Worm (Caenorhabditis elegans) whole organism, mixed stage, embryonic: ENCODE results near the gene pitp-1.

Experiments used
- M03D4.4 ChIP-seq: sonication (generic microtip); optimal IDR thresholded peaks from 2 replicates; lab custom pipeline; 2017; ENCODE audit warnings: mild to moderate bottlenecking, missing genetic modification characterization, missing compliant biosample characterization
- ceh-39 ChIP-seq: fragments of 150-350 bp; optimal IDR thresholded peaks from 2 replicates; lab custom pipeline; 2014; ENCODE audit warnings: missing biosample characterization, missing genetic modification characterization
- ceh-43 ChIP-seq: fragments of 200-800 bp; sonication (Bioruptor generic); optimal IDR thresholded peaks from 2 replicates; lab custom pipeline; 2018; ENCODE audit warnings: mild to moderate bottlenecking, missing genetic modification characterization, moderate library complexity, missing compliant biosample characterization
- ceh-83 ChIP-seq: fragments of 200-800 bp; sonication (Bioruptor generic); optimal IDR thresholded peaks from 2 replicates; lab custom pipeline; 2018; ENCODE audit warnings: mild to moderate bottlenecking, missing genetic modification characterization, missing compliant biosample characterization
- ces-1 ChIP-seq: fragments of 150-350 bp; optimal IDR thresholded peaks from 2 replicates; lab custom pipeline; 2014; ENCODE audit warnings: missing biosample characterization, missing genetic modification reagents, missing genetic modification characterization
- cnd-1 ChIP-seq: fragments of 200-800 bp; sonication (Bioruptor generic); optimal IDR thresholded peaks from 2 replicates; lab custom pipeline; 2018; ENCODE audit warnings: mild to moderate bottlenecking, missing genetic modification characterization, missing compliant biosample characterization
- drap-1 ChIP-seq: fragments of 200-800 bp; sonication (Bioruptor generic); optimal IDR thresholded peaks from 3 replicates; lab custom pipeline; 2018; ENCODE audit warnings: mild to moderate bottlenecking, missing genetic modification characterization, missing compliant biosample characterization
- elt-1 ChIP-seq: sonication (generic microtip); optimal IDR thresholded peaks from 2 replicates; lab custom pipeline; 2017; ENCODE audit warnings: missing genetic modification characterization, mild to moderate bottlenecking, missing compliant biosample characterization, antibody characterized with exemption, moderate library complexity, borderline replicate concordance; ENCODE audit not compliant: insufficient read depth
- elt-3 ChIP-seq: fragments of 150-350 bp; optimal IDR thresholded peaks from 2 replicates; lab custom pipeline; 2014; ENCODE audit warnings: missing biosample characterization, missing genetic modification characterization
- flh-1 ChIP-seq: fragments of 200-800 bp; sonication (Bioruptor generic); optimal IDR thresholded peaks from 2 replicates; lab custom pipeline; 2018; ENCODE audit warnings: mild to moderate bottlenecking, missing genetic modification characterization, moderate library complexity, missing compliant biosample characterization
- ham-2 ChIP-seq: fragments of 200-800 bp; sonication (Bioruptor generic); optimal IDR thresholded peaks from 2 replicates; lab custom pipeline; 2018; ENCODE audit warnings: mild to moderate bottlenecking, missing genetic modification characterization, missing compliant biosample characterization
- hlh-1 ChIP-seq: fragments of 150-350 bp; optimal IDR thresholded peaks from 2 replicates; lab custom pipeline; 2014; ENCODE audit warnings: missing biosample characterization, missing genetic modification reagents, missing genetic modification characterization
- lin-13 ChIP-seq: fragments of 150-350 bp; optimal IDR thresholded peaks from 2 replicates; lab custom pipeline; 2014; ENCODE audit warnings: missing biosample characterization, missing genetic modification characterization
- lin-32 ChIP-seq: fragments of 200-800 bp; sonication (Bioruptor generic); optimal IDR thresholded peaks from 2 replicates; lab custom pipeline; 2018; ENCODE audit warnings: mild to moderate bottlenecking, missing genetic modification characterization, missing compliant biosample characterization
- lsy-2 ChIP-seq: fragments of 150-350 bp; optimal IDR thresholded peaks from 2 replicates; lab custom pipeline; 2014; ENCODE audit warnings: missing biosample characterization, missing genetic modification characterization
- mab-5 ChIP-seq: fragments of 150-350 bp; optimal IDR thresholded peaks from 2 replicates; lab custom pipeline; 2014; ENCODE audit warnings: missing biosample characterization, missing genetic modification characterization
- mep-1 ChIP-seq: fragments of 150-350 bp; optimal IDR thresholded peaks from 2 replicates; lab custom pipeline; 2017; ENCODE audit warnings: missing biosample characterization, missing genetic modification reagents, missing genetic modification characterization, inconsistent platforms
- mls-2 ChIP-seq: sonication (generic microtip); optimal IDR thresholded peaks from 2 replicates; lab custom pipeline; 2016; ENCODE audit warnings: mild to moderate bottlenecking, missing genetic modification characterization, moderate library complexity, missing compliant biosample characterization
- nhr-12 ChIP-seq: fragments of 150-350 bp; optimal IDR thresholded peaks from 2 replicates; lab custom pipeline; 2014; ENCODE audit warnings: missing biosample characterization, missing genetic modification characterization
- nhr-2 ChIP-seq: fragments of 150-350 bp; optimal IDR thresholded peaks from 2 replicates; lab custom pipeline; 2014; ENCODE audit warnings: missing biosample characterization, missing genetic modification characterization
- nhr-237 ChIP-seq: fragments of 150-350 bp; optimal IDR thresholded peaks from 2 replicates; lab custom pipeline; 2014; ENCODE audit warnings: missing biosample characterization, missing genetic modification characterization
- nhr-28 ChIP-seq: fragments of 150-350 bp; optimal IDR thresholded peaks from 2 replicates; lab custom pipeline; 2014; ENCODE audit warnings: missing biosample characterization, missing genetic modification characterization
- nhr-76 ChIP-seq: sonication (generic microtip); optimal IDR thresholded peaks from 2 replicates; lab custom pipeline; 2017; ENCODE audit warnings: missing biosample characterization, missing genetic modification characterization
- pha-4 ChIP-seq: fragments of 150-350 bp; optimal IDR thresholded peaks from 2 replicates; lab custom pipeline; 2018; ENCODE audit warnings: missing biosample characterization, missing genetic modification reagents, missing genetic modification characterization
- sem-2 ChIP-seq: fragments of 200-800 bp; sonication (Bioruptor generic); optimal IDR thresholded peaks from 2 replicates; lab custom pipeline; 2018; ENCODE audit warnings: mild to moderate bottlenecking, missing genetic modification characterization, missing compliant biosample characterization
- snpc-4 ChIP-seq: fragments of 150-350 bp; optimal IDR thresholded peaks from 2 replicates; lab custom pipeline; 2014; ENCODE audit warnings: missing biosample characterization, missing genetic modification characterization
- sptf-1 ChIP-seq: sonication (generic microtip); optimal IDR thresholded peaks from 2 replicates; lab custom pipeline; 2017; ENCODE audit warnings: mild to moderate bottlenecking, missing genetic modification characterization, moderate library complexity, missing compliant biosample characterization
- tbx-8 ChIP-seq: fragments of 200-800 bp; sonication (Bioruptor generic); optimal IDR thresholded peaks from 2 replicates; lab custom pipeline; 2018; ENCODE audit warnings: mild to moderate bottlenecking, missing genetic modification characterization, moderate library complexity, missing compliant biosample characterization
- unc-120 ChIP-seq: sonication (generic microtip); optimal IDR thresholded peaks from 2 replicates; lab custom pipeline; 2017; ENCODE audit warnings: missing genetic modification characterization, missing compliant biosample characterization; ENCODE audit not compliant: poor library complexity, severe bottlenecking
- unc-39 ChIP-seq: fragments of 150-350 bp; optimal IDR thresholded peaks from 2 replicates; lab custom pipeline; 2014; ENCODE audit warnings: missing biosample characterization, missing genetic modification characterization
- unc-62 ChIP-seq: fragments of 150-350 bp; optimal IDR thresholded peaks from 2 replicates; lab custom pipeline; 2014; ENCODE audit warnings: missing biosample characterization, missing genetic modification reagents, missing genetic modification characterization
- zip-8 ChIP-seq: fragments of 150-350 bp; optimal IDR thresholded peaks from 2 replicates; lab custom pipeline; 2014; ENCODE audit warnings: missing biosample characterization, missing genetic modification characterization
- ztf-11 ChIP-seq: fragments of 150-350 bp; optimal IDR thresholded peaks from 2 replicates; lab custom pipeline; 2014; ENCODE audit warnings: missing biosample characterization, missing genetic modification characterization

Gene pitp-1

DNA sequence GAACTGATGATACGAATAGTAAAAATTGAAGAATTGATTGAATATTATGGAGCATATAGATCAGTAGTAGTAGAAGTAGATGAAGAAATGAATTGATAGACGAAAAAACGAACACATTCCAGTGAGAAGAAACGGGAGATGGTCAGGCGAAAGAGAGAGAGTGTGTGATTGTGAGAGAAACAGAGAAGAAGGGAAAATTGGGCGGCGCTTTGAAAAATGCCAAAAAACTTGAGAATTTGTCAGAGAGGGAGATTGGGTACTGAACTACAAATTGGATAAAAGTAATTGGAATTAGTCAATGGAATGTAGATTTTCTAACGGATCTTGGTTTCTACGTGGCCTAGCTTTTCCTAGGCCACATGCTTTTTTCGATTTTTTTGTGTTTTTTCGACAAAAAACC lies 41.4 kb downstream of the pitp-1 start, which contains the start of gene C34C12.7:
Gene C34C12.7, minus strand, starts transcription at position 118 of the 400 bp plus-strand sequence.
- TF ChIP-seq nhr-28 (tag; lab: Kevin White, UChicago) (no peak), mab-5 (no peak), ham-2 (GFP tag; lab: Kevin White, UChicago) (no peak), lin-13 (tag; lab: Kevin White, UChicago) (no peak), zip-8 (tag; lab: Kevin White, UChicago) (no peak), lin-32 (no peak), ceh-43 (GFP tag; lab: Kevin White, UChicago) (no peak), unc-120 (no peak), tbx-8 (no peak), nhr-12 (tag; lab: Kevin White, UChicago) (no peak), unc-39 (tag; lab: Kevin White, UChicago) (no peak), elt-1 (tag; lab: Kevin White, UChicago) (no peak), nhr-237 (tag; lab: Kevin White, UChicago) (no peak), lsy-2 (no peak), M03D4.4 (tag; lab: Kevin White, UChicago) (no peak), ceh-83 (GFP tag; lab: Kevin White, UChicago) (no peak)

DNA sequence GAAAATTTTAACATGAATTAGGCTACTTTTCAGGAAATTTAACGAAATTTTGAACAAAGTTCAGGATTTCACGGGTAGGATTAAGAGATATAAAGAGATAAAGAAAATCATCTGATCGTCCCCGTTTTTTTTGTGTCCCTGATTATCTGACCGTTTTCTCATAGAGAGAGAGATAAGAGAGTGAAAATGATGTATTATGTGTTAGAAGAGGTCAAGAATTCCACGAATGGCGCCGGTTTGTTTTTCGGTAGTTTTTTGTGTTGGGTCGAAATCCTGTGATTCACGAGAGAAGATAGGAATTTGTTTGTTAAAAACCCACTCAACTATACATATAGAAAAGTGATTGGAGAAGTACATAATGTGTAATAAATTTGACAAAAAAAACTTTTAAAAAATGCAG lies 42.5 kb downstream of the pitp-1 start:
- no peak for TF ChIP-seq pha-4 (tag; lab: Kevin White, UChicago)
- no peak for TF ChIP-seq flh-1 (GFP tag; lab: Kevin White, UChicago)
- no peak for TF ChIP-seq nhr-2
- no peak for TF ChIP-seq elt-3
- no peak for TF ChIP-seq drap-1 (GFP tag; lab: Kevin White, UChicago)
- TF ChIP-seq lin-13 (tag; lab: Kevin White, UChicago) = no peak
- TF ChIP-seq sem-2 (GFP tag; lab: Kevin White, UChicago) = no peak
- no peak for TF ChIP-seq nhr-76 (tag; lab: Kevin White, UChicago)
- no peak for TF ChIP-seq cnd-1 (tag; lab: Kevin White, UChicago)
- no peak for TF ChIP-seq mep-1 (tag; lab: Kevin White, UChicago)
- no peak for TF ChIP-seq lin-32
- TF ChIP-seq zip-8 (tag; lab: Kevin White, UChicago) = no peak
- TF ChIP-seq snpc-4 = no peak
- no peak for TF ChIP-seq ham-2 (GFP tag; lab: Kevin White, UChicago)
- no peak for TF ChIP-seq elt-1 (tag; lab: Kevin White, UChicago)
- TF ChIP-seq mls-2 (tag; lab: Kevin White, UChicago) = no peak

DNA sequence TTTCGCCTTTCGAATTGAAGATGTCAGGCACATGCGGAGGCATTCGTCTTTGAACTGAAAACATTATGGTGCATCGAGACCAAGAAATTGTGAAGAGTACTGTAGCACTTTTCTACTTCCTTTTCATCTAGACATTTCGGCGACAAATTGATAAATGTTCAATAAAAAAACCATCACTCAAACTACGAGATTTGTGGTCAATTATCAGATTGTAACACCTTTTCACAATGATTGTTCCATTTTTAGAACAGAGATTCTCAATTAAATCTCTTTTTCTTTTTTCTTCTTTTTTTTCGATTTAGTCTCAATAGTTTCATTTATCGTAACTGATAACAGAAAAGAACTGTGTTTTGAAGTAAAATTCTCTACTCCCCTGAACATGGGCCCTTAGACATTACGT lies 43.5 kb downstream of the pitp-1 start:
- TF ChIP-seq zip-8 (tag; lab: Kevin White, UChicago) (peak; percentile 61), ham-2 (GFP tag; lab: Kevin White, UChicago) (no peak), nhr-237 (tag; lab: Kevin White, UChicago) (no peak), nhr-2 (no peak), sptf-1 (no peak)

DNA sequence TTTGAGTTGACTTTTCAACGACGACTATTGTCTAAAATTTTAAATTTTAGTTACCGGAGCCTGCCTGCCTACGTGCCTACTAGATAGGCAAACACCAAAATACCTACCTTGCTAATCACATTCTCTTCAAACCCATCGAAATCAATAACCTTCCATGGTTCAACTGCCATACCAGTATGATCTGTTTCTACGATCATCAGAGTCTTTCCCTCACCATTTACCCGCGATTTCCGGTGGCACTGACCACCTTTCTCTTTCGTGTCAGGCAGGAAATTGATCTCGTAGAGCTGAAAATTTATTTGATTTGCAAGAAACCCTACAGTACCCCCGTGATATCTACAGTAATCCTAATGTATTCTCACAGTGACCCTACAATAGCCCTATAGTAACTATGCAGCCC lies 44.6 kb downstream of the pitp-1 start:
- TF ChIP-seq cnd-1 (tag; lab: Kevin White, UChicago) = no peak
- TF ChIP-seq ham-2 (GFP tag; lab: Kevin White, UChicago) = no peak
- TF ChIP-seq lin-13 (tag; lab: Kevin White, UChicago) = no peak
- TF ChIP-seq sem-2 (GFP tag; lab: Kevin White, UChicago) = no peak
- no peak for TF ChIP-seq nhr-237 (tag; lab: Kevin White, UChicago)
- TF ChIP-seq unc-120 = no peak
- TF ChIP-seq zip-8 (tag; lab: Kevin White, UChicago) = no peak
- no peak for TF ChIP-seq ceh-43 (GFP tag; lab: Kevin White, UChicago)
- no peak for TF ChIP-seq ces-1
- TF ChIP-seq unc-39 (tag; lab: Kevin White, UChicago) = no peak
- no peak for TF ChIP-seq mab-5
- no peak for TF ChIP-seq M03D4.4 (tag; lab: Kevin White, UChicago)
- no peak for TF ChIP-seq drap-1 (GFP tag; lab: Kevin White, UChicago)
- TF ChIP-seq hlh-1 (tag; lab: Kevin White, UChicago) = no peak

DNA sequence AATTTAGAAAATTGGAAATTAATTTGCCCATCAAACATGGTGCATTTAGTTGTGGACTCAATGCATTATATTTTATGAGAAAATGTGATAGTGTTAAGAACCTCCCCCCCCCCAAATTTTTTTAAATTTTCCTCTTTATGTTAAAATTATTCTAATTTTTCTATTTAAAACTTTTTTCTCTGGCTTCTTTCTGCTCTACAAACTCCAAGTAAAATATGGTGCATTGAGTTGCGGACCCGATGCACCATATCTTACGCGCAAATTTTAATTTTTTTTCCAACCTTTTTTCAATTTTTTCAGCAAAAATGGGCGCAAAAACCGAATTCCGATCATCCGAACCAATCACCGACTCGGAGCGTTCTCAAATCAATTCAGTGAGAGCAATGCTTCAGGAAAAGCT lies 47.3 kb downstream of the pitp-1 start, which contains the start of gene C34C12.6:
Gene C34C12.6, plus strand, starts transcription at position 301 of the 400 bp plus-strand sequence.
- TF ChIP-seq sem-2 (GFP tag; lab: Kevin White, UChicago) = no peak
- no peak for TF ChIP-seq ztf-11 (tag; lab: Kevin White, UChicago)
- no peak for TF ChIP-seq unc-62 (GFP tag; lab: Kevin White, UChicago)
- no peak for TF ChIP-seq mep-1 (tag; lab: Kevin White, UChicago)
- no peak for TF ChIP-seq nhr-76 (tag; lab: Kevin White, UChicago)
- TF ChIP-seq pha-4 (tag; lab: Kevin White, UChicago) = no peak
- no peak for TF ChIP-seq flh-1 (GFP tag; lab: Kevin White, UChicago)
- no peak for TF ChIP-seq M03D4.4 (tag; lab: Kevin White, UChicago)
- no peak for TF ChIP-seq ces-1
- TF ChIP-seq ceh-39 (tag; lab: Kevin White, UChicago) = no peak
